Fruit fly (Drosophila melanogaster) whole organism, embryonic: ENCODE measurements around the gene sro.
A peak's percentile ranks its signal among the peaks of the same experiment; 100 is the strongest.

Experiments used
- Atf-2 ChIP-seq: fragments of 200-800 bp; sonication (Bioruptor generic); optimal IDR thresholded peaks from 2 replicates; lab custom pipeline; 2016; ENCODE audit warnings: missing biosample characterization, missing genetic modification characterization
- C15 ChIP-seq: fragments of 200-800 bp; sonication (Bioruptor generic); IDR thresholded peaks from 3 replicates; pipeline ENCODE4 v1.3.6; 2022; ENCODE audit warnings: missing biosample characterization, missing genetic modification characterization
- CG10543 ChIP-seq: fragments of 200-800 bp; sonication (Bioruptor generic); optimal IDR thresholded peaks from 3 replicates; lab custom pipeline; 2017; ENCODE audit warnings: missing biosample characterization, mild to moderate bottlenecking, missing genetic modification characterization, moderate library complexity
- CG12155 ChIP-seq: fragments of 200-800 bp; sonication (Bioruptor generic); optimal IDR thresholded peaks from 3 replicates; lab custom pipeline; 2016; ENCODE audit warnings: missing biosample characterization, missing genetic modification characterization
- CG13424 ChIP-seq: fragments of 200-800 bp; sonication (Bioruptor generic); optimal IDR thresholded peaks from 2 replicates; lab custom pipeline; 2019; ENCODE audit warnings: missing biosample characterization, mild to moderate bottlenecking, missing genetic modification characterization, moderate library complexity
- CG14050 ChIP-seq: fragments of 200-800 bp; sonication (Bioruptor generic); IDR thresholded peaks from 3 replicates; pipeline ENCODE4 v1.3.6; 2022; ENCODE audit warnings: missing biosample characterization, missing genetic modification characterization
- CG14860 ChIP-seq: fragments of 200-800 bp; sonication (Bioruptor generic); IDR thresholded peaks from 3 replicates; pipeline ENCODE4 v1.3.6; 2022; ENCODE audit warnings: missing biosample characterization, missing genetic modification characterization; ENCODE audit not compliant: partially characterized antibody
- CG15269 ChIP-seq: fragments of 200-800 bp; sonication (Bioruptor generic); optimal IDR thresholded peaks from 2 replicates; lab custom pipeline; 2018; ENCODE audit warnings: missing biosample characterization, mild to moderate bottlenecking, missing genetic modification characterization, moderate library complexity
- CG2712 ChIP-seq: fragments of 200-800 bp; optimal IDR thresholded peaks from 3 replicates; lab custom pipeline; 2019; ENCODE audit warnings: missing biosample characterization, mild to moderate bottlenecking, missing genetic modification characterization, moderate library complexity
- CG2889 ChIP-seq: fragments of 200-800 bp; sonication (Bioruptor generic); IDR thresholded peaks from 3 replicates; pipeline ENCODE4 v1.3.6; 2022; ENCODE audit warnings: missing biosample characterization, missing genetic modification characterization
- CG34376 ChIP-seq: fragments of 200-800 bp; sonication (Bioruptor generic); optimal IDR thresholded peaks from 2 replicates; lab custom pipeline; 2018; ENCODE audit warnings: missing biosample characterization, mild to moderate bottlenecking, missing genetic modification characterization
- CG4617 ChIP-seq: fragments of 200-800 bp; sonication (Bioruptor generic); optimal IDR thresholded peaks from 3 replicates; lab custom pipeline; 2016; ENCODE audit warnings: missing biosample characterization, missing genetic modification characterization, borderline replicate concordance
- CG9437 ChIP-seq: fragments of 200-800 bp; sonication (Bioruptor generic); optimal IDR thresholded peaks from 2 replicates; lab custom pipeline; 2018; ENCODE audit warnings: missing biosample characterization, mild to moderate bottlenecking, missing genetic modification characterization
- ERR ChIP-seq: fragments of 200-800 bp; sonication (Bioruptor generic); optimal IDR thresholded peaks from 2 replicates; lab custom pipeline; 2016; ENCODE audit warnings: missing biosample characterization, missing genetic modification characterization
- Ets97D ChIP-seq: fragments of 200-800 bp; sonication (Bioruptor generic); optimal IDR thresholded peaks from 3 replicates; lab custom pipeline; 2016; ENCODE audit warnings: missing biosample characterization, missing genetic modification characterization
- HLH3B ChIP-seq: fragments of 200-800 bp; sonication (Bioruptor generic); IDR thresholded peaks from 2 replicates; pipeline ENCODE4 v1.3.6; 2022; ENCODE audit warnings: missing biosample characterization, missing genetic modification characterization
- HLHmδ ChIP-seq: fragments of 200-800 bp; sonication (Bioruptor generic); optimal IDR thresholded peaks from 2 replicates; lab custom pipeline; 2018; ENCODE audit warnings: missing biosample characterization, mild to moderate bottlenecking, missing genetic modification characterization, moderate library complexity
- Lim3 ChIP-seq: fragments of 200-800 bp; sonication (Bioruptor generic); IDR thresholded peaks from 2 replicates; pipeline ENCODE4 v1.3.6; 2022; ENCODE audit warnings: missing biosample characterization, missing genetic modification characterization
- NC2β ChIP-seq: fragments of 200-800 bp; sonication (Bioruptor generic); optimal IDR thresholded peaks from 2 replicates; lab custom pipeline; 2016; ENCODE audit warnings: missing biosample characterization, missing genetic modification characterization
- Oaz ChIP-seq: fragments of 200-800 bp; sonication (Bioruptor generic); IDR thresholded peaks from 2 replicates; pipeline ENCODE4 v1.3.6; 2022; ENCODE audit warnings: missing biosample characterization, missing genetic modification characterization
- PHDP ChIP-seq: fragments of 200-800 bp; sonication (Bioruptor generic); optimal IDR thresholded peaks from 3 replicates; lab custom pipeline; 2018; ENCODE audit warnings: missing biosample characterization, mild to moderate bottlenecking, missing genetic modification characterization, moderate library complexity
- Side ChIP-seq: fragments of 200-800 bp; sonication (Bioruptor generic); optimal IDR thresholded peaks from 2 replicates; lab custom pipeline; 2016; ENCODE audit warnings: missing biosample characterization, missing genetic modification characterization
- Stat92E ChIP-seq, 3 experiments: fragments of >200 bp in 2 of 3; fragments of 200-800 bp in 1 of 3; sonication (Bioruptor generic) in 1 of 3; optimal IDR thresholded peaks; 2 replicates each; lab custom pipeline; 2017 to 2019; ENCODE audit warnings: missing biosample characterization in 3 of 3, missing genetic modification characterization in 3 of 3, mild to moderate bottlenecking in 1 of 3, moderate library complexity in 1 of 3
- Xrp1 ChIP-seq: fragments of 200-800 bp; sonication (Bioruptor generic); IDR thresholded peaks from 2 replicates; pipeline ENCODE4 v1.3.6; 2022; ENCODE audit warnings: missing biosample characterization, missing genetic modification characterization
- ash1 ChIP-seq: fragments of 200-800 bp; sonication (Bioruptor generic); optimal IDR thresholded peaks from 2 replicates; lab custom pipeline; 2018; ENCODE audit warnings: missing biosample characterization, mild to moderate bottlenecking, missing genetic modification characterization
- ato ChIP-seq: fragments of 200-800 bp; sonication (Bioruptor generic); IDR thresholded peaks from 2 replicates; pipeline ENCODE4 v1.3.6; 2022; ENCODE audit warnings: missing biosample characterization, missing genetic modification characterization; ENCODE audit not compliant: partially characterized antibody
- az2 ChIP-seq: fragments of 200-800 bp; sonication (Bioruptor generic); optimal IDR thresholded peaks from 3 replicates; lab custom pipeline; 2016; ENCODE audit warnings: missing biosample characterization, missing genetic modification characterization
- cato ChIP-seq: fragments of 200-800 bp; sonication (Bioruptor generic); optimal IDR thresholded peaks from 2 replicates; lab custom pipeline; 2016; ENCODE audit warnings: missing biosample characterization, missing genetic modification characterization, borderline replicate concordance
- crp ChIP-seq, 2 experiments: fragments of 200-800 bp; sonication (Bioruptor generic); optimal IDR thresholded peaks; 2 replicates in 1 of 2; 3 replicates in 1 of 2; lab custom pipeline; 2017; ENCODE audit warnings: missing biosample characterization in 2 of 2, missing genetic modification characterization in 2 of 2, mild to moderate bottlenecking in 1 of 2, moderate library complexity in 1 of 2
- dimm ChIP-seq: fragments of 200-800 bp; sonication (Bioruptor generic); IDR thresholded peaks from 2 replicates; pipeline ENCODE4 v1.3.6; 2022; ENCODE audit warnings: missing biosample characterization, missing genetic modification characterization
- dysf ChIP-seq: fragments of 200-800 bp; sonication (Bioruptor generic); IDR thresholded peaks from 3 replicates; pipeline ENCODE4 v1.3.6; 2022; ENCODE audit warnings: missing biosample characterization, missing genetic modification characterization
- exex ChIP-seq: fragments of 200-800 bp; sonication (Bioruptor generic); optimal IDR thresholded peaks from 4 replicates; lab custom pipeline; 2018; ENCODE audit warnings: missing biosample characterization, mild to moderate bottlenecking, missing genetic modification characterization, moderate library complexity
- inv ChIP-seq: fragments of 200-800 bp; sonication (Bioruptor generic); IDR thresholded peaks from 2 replicates; pipeline ENCODE4 v1.3.6; 2022; ENCODE audit warnings: missing biosample characterization, missing genetic modification characterization; ENCODE audit not compliant: partially characterized antibody
- kay ChIP-seq: fragments of 200-800 bp; sonication (Bioruptor generic); optimal IDR thresholded peaks from 2 replicates; lab custom pipeline; 2016; ENCODE audit warnings: missing biosample characterization, missing genetic modification characterization
- lbe ChIP-seq: fragments of 200-800 bp; sonication (Bioruptor generic); optimal IDR thresholded peaks from 2 replicates; lab custom pipeline; 2016; ENCODE audit warnings: missing biosample characterization, mild to moderate bottlenecking, missing genetic modification characterization
- lov ChIP-seq, 2 experiments: fragments of 200-800 bp in 1 of 2; fragments of >200 bp in 1 of 2; sonication (Bioruptor generic) in 1 of 2; IDR thresholded peaks in 1 of 2; optimal IDR thresholded peaks in 1 of 2; 2 replicates in 1 of 2; 3 replicates in 1 of 2; pipeline versions ENCODE4 v1.3.6 to Lab custom; 2017 to 2022; ENCODE audit warnings: missing biosample characterization in 1 of 2, missing genetic modification characterization in 1 of 2
- mirr ChIP-seq: fragments of 200-800 bp; sonication (Bioruptor generic); optimal IDR thresholded peaks from 3 replicates; lab custom pipeline; 2018; ENCODE audit warnings: missing biosample characterization, mild to moderate bottlenecking, missing genetic modification characterization
- nmo ChIP-seq: fragments of 200-800 bp; sonication (Bioruptor generic); optimal IDR thresholded peaks from 2 replicates; lab custom pipeline; 2018; ENCODE audit warnings: missing biosample characterization, mild to moderate bottlenecking, missing genetic modification characterization, moderate library complexity
- pho ChIP-seq: fragments of 200-800 bp; sonication (Bioruptor generic); optimal IDR thresholded peaks from 2 replicates; lab custom pipeline; 2016; ENCODE audit warnings: missing biosample characterization, missing genetic modification characterization
- pnt ChIP-seq: fragments of 200-800 bp; sonication (Bioruptor generic); optimal IDR thresholded peaks from 3 replicates; lab custom pipeline; 2016; ENCODE audit warnings: missing biosample characterization, missing genetic modification characterization
- pum ChIP-seq: fragments of 200-800 bp; sonication (Bioruptor generic); optimal IDR thresholded peaks from 2 replicates; lab custom pipeline; 2016; ENCODE audit warnings: missing biosample characterization, missing genetic modification characterization
- row ChIP-seq: fragments of 200-800 bp; sonication (Bioruptor generic); IDR thresholded peaks from 3 replicates; pipeline ENCODE4 v1.3.6; 2022; ENCODE audit warnings: missing biosample characterization, missing genetic modification characterization
- scrt ChIP-seq: fragments of 200-800 bp; sonication (Bioruptor generic); optimal IDR thresholded peaks from 2 replicates; lab custom pipeline; 2018; ENCODE audit warnings: missing biosample characterization, mild to moderate bottlenecking, missing genetic modification characterization, moderate library complexity
- sd ChIP-seq: fragments of 200-800 bp; sonication (Bioruptor generic); optimal IDR thresholded peaks from 3 replicates; lab custom pipeline; 2018; ENCODE audit warnings: missing biosample characterization, mild to moderate bottlenecking, missing genetic modification characterization, moderate library complexity
- slou ChIP-seq: fragments of 200-800 bp; sonication (Bioruptor generic); optimal IDR thresholded peaks from 3 replicates; lab custom pipeline; 2016; ENCODE audit warnings: missing biosample characterization, missing genetic modification characterization
- stc ChIP-seq: fragments of 200-800 bp; sonication (Bioruptor generic); IDR thresholded peaks from 2 replicates; pipeline ENCODE4 v1.3.6; 2022; ENCODE audit warnings: missing biosample characterization, missing genetic modification characterization
- vfl ChIP-seq: fragments of 200-800 bp; sonication (Bioruptor generic); optimal IDR thresholded peaks from 2 replicates; lab custom pipeline; 2016; ENCODE audit warnings: missing biosample characterization, missing genetic modification characterization
- wor ChIP-seq: fragments of 200-800 bp; sonication (Bioruptor generic); IDR thresholded peaks from 2 replicates; pipeline ENCODE4 v1.3.6; 2022; ENCODE audit warnings: missing biosample characterization, missing genetic modification characterization
- zen2 ChIP-seq: fragments of 200-800 bp; sonication (Bioruptor generic); IDR thresholded peaks from 3 replicates; pipeline ENCODE4 v1.3.6; 2022; ENCODE audit warnings: missing biosample characterization, missing genetic modification characterization; ENCODE audit not compliant: partially characterized antibody

sro gene

dm6 chr3R:29806682-29807393, 12.4 kb downstream of the sro start, which contains the start of the genes ca and ncd (continued):
- TF ChIP-seq CG4617 (GFP tag; lab: Kevin White, UChicago) (peak; percentile 95), Lim3 (GFP tag; lab: Robert Waterston, UW) (no peak), CG2889 (GFP tag; lab: Robert Waterston, UW) (no peak), Stat92E (GFP tag; optimal IDR thresholded peaks at IDR 0.05; lab: Kevin White, UChicago) (no peak), vfl (GFP tag; lab: Kevin White, UChicago) (no peak), pnt (GFP tag; lab: Kevin White, UChicago) (no peak), sd (tag; lab: Kevin White, UChicago) (no peak), CG9437 (GFP tag; lab: Kevin White, UChicago) (no peak), ato (GFP tag; lab: Robert Waterston, UW) (no peak), PHDP (tag; lab: Kevin White, UChicago) (no peak), lov (optimal IDR thresholded peaks at IDR 0.05; lab: Kevin White, UChicago) (no peak), lov (GFP tag; IDR thresholded peaks at IDR 0.05; lab: Robert Waterston, UW) (no peak), scrt (GFP tag; lab: Kevin White, UChicago) (no peak), CG14050 (no peak), kay (GFP tag; lab: Kevin White, UChicago) (no peak), zen2 (peak; percentile 54; the same call in 2 of the 3 replicates), CG12155 (no peak), dimm (GFP tag; lab: Robert Waterston, UW) (no peak), Oaz (GFP tag; lab: Robert Waterston, UW) (no peak), dysf (GFP tag; lab: Robert Waterston, UW) (no peak), pum (GFP tag; lab: Kevin White, UChicago) (no peak), Ets97D (GFP tag; lab: Kevin White, UChicago) (peak; percentile 46), CG14860 (GFP tag; lab: Robert Waterston, UW) (no peak), az2 (GFP tag; lab: Kevin White, UChicago) (no peak), wor (GFP tag; lab: Robert Waterston, UW) (no peak), ERR (GFP tag; lab: Kevin White, UChicago) (no peak), lbe (no peak), inv (peak; percentile 70), Xrp1 (GFP tag; lab: Robert Waterston, UW) (no peak), slou (GFP tag; lab: Kevin White, UChicago) (no peak), HLHmδ (no peak), CG34376 (GFP tag; lab: Kevin White, UChicago) (no peak), ash1 (no peak), cato (GFP tag; lab: Kevin White, UChicago) (no peak), row (GFP tag; lab: Robert Waterston, UW) (no peak; the same call in 1 of the 3 replicates), C15 (no peak), exex (tag; lab: Kevin White, UChicago) (no peak), nmo (GFP tag; lab: Kevin White, UChicago) (peak; percentile 48), Side (GFP tag; lab: Kevin White, UChicago) (peak; percentile 3), mirr (GFP tag; lab: Kevin White, UChicago) (no peak), pho (GFP tag; lab: Kevin White, UChicago) (no peak), crp (GFP tag; optimal IDR thresholded peaks at IDR 0.05; lab: Kevin White, UChicago) (peak; percentile 41 to 88), CG10543 (GFP tag; lab: Kevin White, UChicago) (no peak), NC2β (no peak), HLH3B (GFP tag; lab: Robert Waterston, UW) (no peak), CG15269 (no peak), stc (GFP tag; lab: Robert Waterston, UW) (no peak), CG2712 (tag; lab: Kevin White, UChicago) (no peak), CG13424 (no peak), Atf-2 (GFP tag; lab: Kevin White, UChicago) (no peak)
